Worm (Caenorhabditis elegans) whole organism, L4 larva: ENCODE measurements around the gene osm-11.

Source experiments
- T26A8.4 ChIP-seq: fragments of 200-800 bp; sonication (Bioruptor generic); IDR thresholded peaks from 2 replicates; pipeline ENCODE4 v1.3.6; 2022; ENCODE audit warnings: missing genetic modification characterization, missing compliant biosample characterization
- Y5F2A.4 ChIP-seq: fragments of 200-800 bp; sonication (Bioruptor generic); optimal IDR thresholded peaks from 2 replicates; lab custom pipeline; 2018; ENCODE audit warnings: mild to moderate bottlenecking, missing genetic modification characterization, missing compliant biosample characterization
- ZK546.5 ChIP-seq, 2 experiments: sonication (generic microtip); optimal IDR thresholded peaks; 2 replicates each; lab custom pipeline; 2017; ENCODE audit warnings: missing biosample characterization in 2 of 2, missing genetic modification characterization in 2 of 2
- aha-1 ChIP-seq: fragments of 150-350 bp; peaks from one replicate; lab custom pipeline; 2014; ENCODE audit warnings: missing biosample characterization, missing genetic modification characterization
- ama-1 ChIP-seq: fragments of 150-350 bp; optimal IDR thresholded peaks from 2 replicates; lab custom pipeline; 2014; ENCODE audit warnings: inconsistent platforms, mixed read lengths
- attf-4 ChIP-seq: sonication (generic microtip); optimal IDR thresholded peaks from 3 replicates; lab custom pipeline; 2017; ENCODE audit warnings: missing biosample characterization, missing genetic modification characterization
- ceh-20 ChIP-seq: fragments of 200-800 bp; sonication (Bioruptor generic); IDR thresholded peaks from 2 replicates; pipeline ENCODE4 v1.3.6; 2022; ENCODE audit warnings: missing genetic modification reagents, missing genetic modification characterization, missing compliant biosample characterization
- ceh-32 ChIP-seq: sonication (generic microtip); optimal IDR thresholded peaks from 2 replicates; lab custom pipeline; 2016; ENCODE audit warnings: mild to moderate bottlenecking, missing genetic modification characterization, missing compliant biosample characterization; ENCODE audit not compliant: poor library complexity
- daf-12 ChIP-seq: fragments of 150-350 bp; optimal IDR thresholded peaks from 2 replicates; lab custom pipeline; 2014; ENCODE audit warnings: missing biosample characterization, missing genetic modification reagents, missing genetic modification characterization
- daf-8 ChIP-seq: fragments of 200-800 bp; sonication (Bioruptor generic); IDR thresholded peaks from 2 replicates; pipeline ENCODE4 v1.3.6; 2022; ENCODE audit warnings: missing genetic modification characterization, missing compliant biosample characterization
- duxl-1 ChIP-seq: sonication (generic microtip); optimal IDR thresholded peaks from 2 replicates; lab custom pipeline; 2016; ENCODE audit warnings: mild to moderate bottlenecking, missing genetic modification characterization, moderate library complexity, missing compliant biosample characterization; ENCODE audit not compliant: poor library complexity
- dve-1 ChIP-seq: sonication (generic microtip); optimal IDR thresholded peaks from 2 replicates; lab custom pipeline; 2017; ENCODE audit warnings: antibody characterized with exemption, mild to moderate bottlenecking, missing genetic modification characterization, missing compliant biosample characterization; ENCODE audit not compliant: insufficient read depth
- fkh-10 ChIP-seq: fragments of 150-350 bp; optimal IDR thresholded peaks from 2 replicates; lab custom pipeline; 2014; ENCODE audit warnings: missing biosample characterization, missing genetic modification reagents, missing genetic modification characterization
- hif-1 ChIP-seq, 2 experiments: sonication (generic microtip); optimal IDR thresholded peaks; 2 replicates each; lab custom pipeline; 2016 to 2017; ENCODE audit warnings: missing compliant biosample characterization in 2 of 2, missing genetic modification characterization in 2 of 2, missing genetic modification reagents in 2 of 2, missing genotype in 2 of 2, mild to moderate bottlenecking in 1 of 2
- hlh-30 ChIP-seq: sonication (generic microtip); optimal IDR thresholded peaks from 2 replicates; lab custom pipeline; 2017; ENCODE audit warnings: antibody characterized with exemption, mild to moderate bottlenecking, missing genetic modification characterization, missing compliant biosample characterization; ENCODE audit not compliant: insufficient read depth
- hmg-1.1 ChIP-seq: fragments of 200-800 bp; sonication (Bioruptor generic); IDR thresholded peaks from 2 replicates; pipeline ENCODE4 v1.3.6; 2022; ENCODE audit warnings: missing genetic modification reagents, missing genetic modification characterization, missing compliant biosample characterization
- jun-1 ChIP-seq: fragments of 150-350 bp; optimal IDR thresholded peaks from 2 replicates; lab custom pipeline; 2014; ENCODE audit warnings: missing biosample characterization, missing genetic modification reagents, missing genetic modification characterization
- lim-7 ChIP-seq: fragments of 200-800 bp; sonication (Bioruptor generic); IDR thresholded peaks from 2 replicates; pipeline ENCODE4 v1.3.6; 2022; ENCODE audit warnings: missing genetic modification characterization, missing compliant biosample characterization
- lsy-2 ChIP-seq, 2 experiments: fragments of 150-350 bp in 1 of 2; sonication (generic microtip) in 1 of 2; optimal IDR thresholded peaks; 2 replicates each; lab custom pipeline; 2014 to 2017; ENCODE audit warnings: missing biosample characterization in 2 of 2, missing genetic modification characterization in 2 of 2
- mdt-29 ChIP-seq: fragments of 200-800 bp; sonication (Bioruptor generic); IDR thresholded peaks from 2 replicates; pipeline ENCODE4 v1.3.6; 2022; ENCODE audit warnings: missing genetic modification reagents, missing genetic modification characterization, missing compliant biosample characterization
- mes-2 ChIP-seq: sonication (generic microtip); optimal IDR thresholded peaks from 2 replicates; lab custom pipeline; 2016; ENCODE audit warnings: missing genotype, mild to moderate bottlenecking, missing genetic modification characterization, missing compliant biosample characterization; ENCODE audit not compliant: poor library complexity, severe bottlenecking
- nhr-102 ChIP-seq: sonication (generic microtip); optimal IDR thresholded peaks from 2 replicates; lab custom pipeline; 2016; ENCODE audit warnings: mild to moderate bottlenecking, missing genetic modification characterization, moderate library complexity, missing compliant biosample characterization
- nhr-25 ChIP-seq: sonication (generic microtip); optimal IDR thresholded peaks from 2 replicates; lab custom pipeline; 2017; ENCODE audit warnings: missing genetic modification characterization, mild to moderate bottlenecking, missing compliant biosample characterization, antibody characterized with exemption, moderate library complexity, borderline replicate concordance; ENCODE audit not compliant: insufficient read depth
- nhr-28 ChIP-seq: fragments of 150-350 bp; optimal IDR thresholded peaks from 2 replicates; lab custom pipeline; 2014; ENCODE audit warnings: missing biosample characterization, missing genetic modification characterization
- nhr-48 ChIP-seq: sonication (generic microtip); optimal IDR thresholded peaks from 2 replicates; lab custom pipeline; 2016; ENCODE audit warnings: mild to moderate bottlenecking, missing genetic modification characterization, missing compliant biosample characterization
- nhr-76 ChIP-seq: fragments of 150-350 bp; optimal IDR thresholded peaks from 2 replicates; lab custom pipeline; 2014; ENCODE audit warnings: missing biosample characterization, missing genetic modification characterization
- nhr-77 ChIP-seq: fragments of 150-350 bp; optimal IDR thresholded peaks from 2 replicates; lab custom pipeline; 2014; ENCODE audit warnings: missing biosample characterization, missing genetic modification characterization
- sdz-12 ChIP-seq: fragments of 200-800 bp; sonication (Bioruptor generic); optimal IDR thresholded peaks from 2 replicates; lab custom pipeline; 2018; ENCODE audit warnings: mild to moderate bottlenecking, missing genetic modification characterization, missing compliant biosample characterization
- tag-97 ChIP-seq: fragments of 200-800 bp; sonication (Bioruptor generic); IDR thresholded peaks from 2 replicates; pipeline ENCODE4 v1.3.6; 2022; ENCODE audit warnings: missing genetic modification characterization, missing compliant biosample characterization
- unc-130 ChIP-seq: sonication (generic microtip); optimal IDR thresholded peaks from 2 replicates; lab custom pipeline; 2016; ENCODE audit warnings: missing genetic modification reagents, missing genetic modification characterization, missing compliant biosample characterization
- unc-39 ChIP-seq: sonication (generic microtip); optimal IDR thresholded peaks from 2 replicates; lab custom pipeline; 2017; ENCODE audit warnings: missing biosample characterization, missing genetic modification characterization
- unc-62 ChIP-seq, 3 experiments: fragments of 150-350 bp in 1 of 3; sonication (generic microtip); optimal IDR thresholded peaks in 2 of 3; peaks in 1 of 3; 1 replicate in 1 of 3; 2 replicates in 2 of 3; lab custom pipeline; 2014 to 2017; ENCODE audit warnings: missing biosample characterization in 3 of 3, missing genetic modification characterization in 3 of 3, missing genetic modification reagents in 3 of 3, missing genotype in 1 of 3
- vab-7 ChIP-seq: fragments of 200-800 bp; sonication (Bioruptor generic); IDR thresholded peaks from 2 replicates; pipeline ENCODE4 v1.3.6; 2022; ENCODE audit warnings: missing genetic modification reagents, missing genetic modification characterization, missing compliant biosample characterization
- zfp-2 ChIP-seq: sonication (generic microtip); optimal IDR thresholded peaks from 2 replicates; lab custom pipeline; 2016; ENCODE audit warnings: mild to moderate bottlenecking, missing genetic modification characterization, missing compliant biosample characterization
- zip-2 ChIP-seq: fragments of 150-350 bp; optimal IDR thresholded peaks from 2 replicates; lab custom pipeline; 2014; ENCODE audit warnings: missing biosample characterization, missing genetic modification characterization

Gene osm-11

ce11 chrX:17419813-17420584, 1.4 kb downstream of the osm-11 start (continued):
- TF ChIP-seq ceh-20 (peak; percentile 77), ama-1 (lab: Kevin White, UChicago) (peak; percentile 61), daf-12 (tag; lab: Kevin White, UChicago) (no peak), tag-97 (GFP tag; lab: Robert Waterston, UW) (no peak), T26A8.4 (peak; percentile 92), dve-1 (tag; lab: Kevin White, UChicago) (peak; percentile 52), lim-7 (GFP tag; lab: Robert Waterston, UW) (no peak; the same call in 1 of the 2 replicates), Y5F2A.4 (no peak), hif-1 (tag; optimal IDR thresholded peaks at IDR 0.05; lab: Kevin White, UChicago) (no peak), unc-62 (GFP tag; optimal IDR thresholded peaks at IDR 0.05 in 1 of 2; lab: Kevin White, UChicago) (peak in 1 of 2 experiments; percentile 100), unc-62 (tag; optimal IDR thresholded peaks at IDR 0.05; lab: Kevin White, UChicago) (peak; percentile 63), daf-8 (no peak), mes-2 (tag; lab: Kevin White, UChicago) (peak; percentile 39), mdt-29 (peak; percentile 66; the same call in 1 of the 2 replicates), lsy-2 (tag; optimal IDR thresholded peaks at IDR 0.05; lab: Kevin White, UChicago) (peak; percentile 21 to 74), nhr-102 (tag; lab: Kevin White, UChicago) (peak; percentile 63), hlh-30 (tag; lab: Kevin White, UChicago) (peak; percentile 2), attf-4 (no peak), ceh-32 (tag; lab: Kevin White, UChicago) (no peak), unc-130 (GFP tag; lab: Kevin White, UChicago) (no peak), nhr-48 (tag; lab: Kevin White, UChicago) (peak; percentile 56), unc-39 (tag; lab: Kevin White, UChicago) (no peak), zfp-2 (tag; lab: Kevin White, UChicago) (no peak), duxl-1 (peak; percentile 84), sdz-12 (GFP tag; lab: Kevin White, UChicago) (peak; percentile 5)

ce11 chrX:17417505-17418004, 3.8 kb downstream of the osm-11 start:
- TF ChIP-seq hmg-1.1 (no peak), fkh-10 (GFP tag; lab: Kevin White, UChicago) (no peak), nhr-25 (tag; lab: Kevin White, UChicago) (no peak), zip-2 (tag; lab: Kevin White, UChicago) (no peak), hlh-30 (tag; lab: Kevin White, UChicago) (peak; percentile 16), tag-97 (GFP tag; lab: Robert Waterston, UW) (no peak), aha-1 (peak; percentile 17), nhr-28 (tag; lab: Kevin White, UChicago) (peak; percentile 16)

ce11 chrX:17413868-17414267, 7.5 kb downstream of the osm-11 start, which contains the start of gene crb-1:
Gene crb-1, minus strand, starts transcription at chrX:17414014.
- TF ChIP-seq jun-1 (tag; lab: Kevin White, UChicago) (no peak), ZK546.5 (tag; optimal IDR thresholded peaks at IDR 0.05; lab: Kevin White, UChicago) (no peak), hif-1 (tag; optimal IDR thresholded peaks at IDR 0.05; lab: Kevin White, UChicago) (no peak), attf-4 (no peak), vab-7 (GFP tag; lab: Robert Waterston, UW) (no peak), nhr-76 (no peak), nhr-77 (no peak), lim-7 (GFP tag; lab: Robert Waterston, UW) (no peak), mdt-29 (no peak), daf-8 (no peak)
